Worm (Caenorhabditis elegans) whole organism, mixed stage, embryonic: ENCODE measurements around the gene B0393.4.
"Not testable (repeated sequence)": the region's sequence is repeated elsewhere in the genome, so short reads cannot be mapped to it uniquely, and the experiment has no call there.

Experiments used
- lin-13 ChIP-seq: fragments of 150-350 bp; optimal IDR thresholded peaks from 2 replicates; lab custom pipeline; 2014; ENCODE audit warnings: missing biosample characterization, missing genetic modification characterization
- nhr-76 ChIP-seq: sonication (generic microtip); optimal IDR thresholded peaks from 2 replicates; lab custom pipeline; 2017; ENCODE audit warnings: missing biosample characterization, missing genetic modification characterization
- unc-39 ChIP-seq: fragments of 150-350 bp; optimal IDR thresholded peaks from 2 replicates; lab custom pipeline; 2014; ENCODE audit warnings: missing biosample characterization, missing genetic modification characterization
- unc-62 ChIP-seq: fragments of 150-350 bp; optimal IDR thresholded peaks from 2 replicates; lab custom pipeline; 2014; ENCODE audit warnings: missing biosample characterization, missing genetic modification reagents, missing genetic modification characterization

ce11 chrIII:4785131-4785530 lies 21.7 kb upstream of the B0393.4 start, which contains the start of gene enu-3.2:
- TF ChIP-seq lin-13; nhr-76 (tag; lab: Kevin White, UChicago); unc-62 (GFP tag; lab: Kevin White, UChicago); unc-39 (tag; lab: Kevin White, UChicago): not testable (repeated sequence)
